Worm (Caenorhabditis elegans) whole organism, young adult: ENCODE measurements around the gene C13F10.6.

Source experiments
- B0035.1 ChIP-seq: sonication (generic microtip); optimal IDR thresholded peaks from 2 replicates; lab custom pipeline; 2016; ENCODE audit warnings: missing genetic modification characterization, mild to moderate bottlenecking, missing compliant biosample characterization, missing genotype, missing genetic modification reagents
- Y95B8A.8 ChIP-seq: fragments of 200-800 bp; sonication (Bioruptor generic); IDR thresholded peaks from 2 replicates; pipeline ENCODE4 v1.3.6; 2022; ENCODE audit warnings: missing genetic modification reagents, missing genetic modification characterization, missing compliant biosample characterization
- bed-1 ChIP-seq: fragments of 200-800 bp; sonication (Bioruptor generic); IDR thresholded peaks from 2 replicates; pipeline ENCODE4 v1.3.6; 2022; ENCODE audit warnings: missing genetic modification reagents, missing genetic modification characterization, missing compliant biosample characterization
- ceh-27 ChIP-seq: fragments of 200-800 bp; sonication (Bioruptor generic); optimal IDR thresholded peaks from 2 replicates; lab custom pipeline; 2018; ENCODE audit warnings: mild to moderate bottlenecking, missing genetic modification characterization, moderate library complexity, missing compliant biosample characterization
- efl-1 ChIP-seq: fragments of 150-350 bp; optimal IDR thresholded peaks from 2 replicates; lab custom pipeline; 2014; ENCODE audit warnings: missing biosample characterization, missing genetic modification reagents, missing genetic modification characterization
- ekl-4 ChIP-seq: fragments of 200-800 bp; sonication (Bioruptor generic); IDR thresholded peaks from 2 replicates; pipeline ENCODE4 v1.3.6; 2022; ENCODE audit warnings: missing genetic modification reagents, missing genetic modification characterization, missing compliant biosample characterization
- hmg-1.2 ChIP-seq: fragments of 200-800 bp; sonication (Bioruptor generic); IDR thresholded peaks from 2 replicates; pipeline ENCODE4 v1.3.6; 2022; ENCODE audit warnings: missing genetic modification reagents, missing genetic modification characterization, missing compliant biosample characterization
- lin-26 ChIP-seq: fragments of 200-800 bp; sonication (Bioruptor generic); IDR thresholded peaks from 2 replicates; pipeline ENCODE4 v1.3.6; 2022; ENCODE audit warnings: missing genetic modification reagents, missing genetic modification characterization, missing compliant biosample characterization
- sea-2 ChIP-seq: fragments of 200-800 bp; sonication (Bioruptor generic); IDR thresholded peaks from 2 replicates; pipeline ENCODE4 v1.3.6; 2022; ENCODE audit warnings: missing genetic modification characterization, missing compliant biosample characterization
- snpc-3.4 ChIP-seq: sonication (generic microtip); optimal IDR thresholded peaks from 2 replicates; lab custom pipeline; 2017; ENCODE audit warnings: missing genetic modification characterization, mild to moderate bottlenecking, missing compliant biosample characterization, antibody characterized with exemption, moderate library complexity, missing genotype, missing genetic modification reagents
- tbp1 ChIP-seq: fragments of 200-800 bp; sonication (Bioruptor generic); optimal IDR thresholded peaks from 2 replicates; lab custom pipeline; 2018; ENCODE audit warnings: mild to moderate bottlenecking, missing genetic modification characterization, missing compliant biosample characterization

- no peak for TF ChIP-seq B0035.1 (tag; lab: Kevin White, UChicago)
- TF ChIP-seq snpc-3.4 (tag; lab: Kevin White, UChicago): no peak
- TF ChIP-seq sea-2: no peak
- TF ChIP-seq tbp1 (GFP tag; lab: Kevin White, UChicago): no peak
- TF ChIP-seq ceh-27 (GFP tag; lab: Kevin White, UChicago): no peak
- TF ChIP-seq hmg-1.2 (GFP tag; lab: Robert Waterston, UW): no peak
- TF ChIP-seq bed-1 (GFP tag; lab: Robert Waterston, UW): no peak
- TF ChIP-seq efl-1: no peak
- TF ChIP-seq lin-26: no peak
- TF ChIP-seq Y95B8A.8 (GFP tag; lab: Robert Waterston, UW): no peak
- TF ChIP-seq ekl-4: no peak
Measured at ce11 chrV:7218988-7219387, 1.9 kb downstream of the C13F10.6 start, which contains the start of gene C13F10.5.
